Fruit fly (Drosophila melanogaster) whole organism, embryonic: ENCODE data around the gene CG32073.
A peak's percentile ranks its signal among the peaks of the same experiment; 100 is the strongest.

Experiments
- Atf6 ChIP-seq: fragments of 200-800 bp; sonication (Bioruptor generic); IDR thresholded peaks from 2 replicates; pipeline ENCODE4 v1.3.6; 2022; ENCODE audit warnings: missing biosample characterization, missing genetic modification characterization
- Awh ChIP-seq: fragments of 200-800 bp; sonication (Bioruptor generic); IDR thresholded peaks from 2 replicates; pipeline ENCODE4, ENCODE4 v1.3.6; 2022; ENCODE audit warnings: missing biosample characterization, missing genetic modification characterization
- Bteb2 ChIP-seq: fragments of 200-800 bp; sonication (Bioruptor generic); optimal IDR thresholded peaks from 2 replicates; lab custom pipeline; 2016; ENCODE audit warnings: missing biosample characterization, missing genetic modification characterization
- C15 ChIP-seq: fragments of 200-800 bp; sonication (Bioruptor generic); IDR thresholded peaks from 3 replicates; pipeline ENCODE4 v1.3.6; 2022; ENCODE audit warnings: missing biosample characterization, missing genetic modification characterization
- CG1024 ChIP-seq: fragments of 200-800 bp; sonication (Bioruptor generic); IDR thresholded peaks from 2 replicates; pipeline ENCODE4 v1.3.6; 2022; ENCODE audit warnings: missing biosample characterization, missing genetic modification characterization
- CG12071 ChIP-seq: fragments of 200-800 bp; sonication (Bioruptor generic); optimal IDR thresholded peaks from 3 replicates; lab custom pipeline; 2018; ENCODE audit warnings: missing biosample characterization, mild to moderate bottlenecking, missing genetic modification characterization
- CG12391 ChIP-seq: fragments of 200-800 bp; sonication (Bioruptor generic); optimal IDR thresholded peaks from 3 replicates; lab custom pipeline; 2018; ENCODE audit warnings: missing biosample characterization, mild to moderate bottlenecking, missing genetic modification characterization, moderate library complexity
- CG13123 ChIP-seq: fragments of 200-800 bp; sonication (Bioruptor generic); optimal IDR thresholded peaks from 2 replicates; lab custom pipeline; 2016; ENCODE audit warnings: missing biosample characterization, missing genetic modification characterization
- CG13296 ChIP-seq: fragments of 200-800 bp; sonication (Bioruptor generic); optimal IDR thresholded peaks from 3 replicates; lab custom pipeline; 2018; ENCODE audit warnings: missing biosample characterization, mild to moderate bottlenecking, missing genetic modification characterization
- CG17385 ChIP-seq: fragments of 200-800 bp; sonication (Bioruptor generic); optimal IDR thresholded peaks from 3 replicates; lab custom pipeline; 2018; ENCODE audit warnings: missing biosample characterization, mild to moderate bottlenecking, missing genetic modification characterization
- CG18476 ChIP-seq: fragments of 200-800 bp; sonication (Bioruptor generic); optimal IDR thresholded peaks from 2 replicates; lab custom pipeline; 2016; ENCODE audit warnings: missing biosample characterization, mild to moderate bottlenecking, missing genetic modification characterization
- CG32767 ChIP-seq: fragments of 200-800 bp; sonication (Bioruptor generic); IDR thresholded peaks from 2 replicates; pipeline ENCODE4 v1.3.6; 2022; ENCODE audit warnings: missing biosample characterization, missing genetic modification characterization
- CG42726 ChIP-seq: fragments of 200-800 bp; sonication (Bioruptor generic); IDR thresholded peaks from 2 replicates; pipeline ENCODE4 v1.3.6; 2022; ENCODE audit warnings: missing biosample characterization, missing genetic modification characterization; ENCODE audit not compliant: partially characterized antibody
- CG4730 ChIP-seq: fragments of 200-800 bp; sonication (Bioruptor generic); IDR thresholded peaks from 2 replicates; pipeline ENCODE4 v1.3.6; 2022; ENCODE audit warnings: missing biosample characterization, missing genetic modification characterization
- CG5180 ChIP-seq: fragments of 200-800 bp; sonication (Bioruptor generic); optimal IDR thresholded peaks from 3 replicates; lab custom pipeline; 2017; ENCODE audit warnings: missing biosample characterization, missing genetic modification characterization, mild to moderate bottlenecking, moderate library complexity, missing genetic modification reagents
- CG6272 ChIP-seq: fragments of 200-800 bp; sonication (Bioruptor generic); IDR thresholded peaks from 2 replicates; pipeline ENCODE4 v1.3.6; 2022; ENCODE audit warnings: missing biosample characterization, missing genetic modification characterization
- CG6654 ChIP-seq: fragments of 200-800 bp; sonication (Bioruptor generic); optimal IDR thresholded peaks from 2 replicates; lab custom pipeline; 2017; ENCODE audit warnings: missing biosample characterization, mild to moderate bottlenecking, missing genetic modification characterization
- CG7271 ChIP-seq: fragments of 200-800 bp; sonication (Bioruptor generic); optimal IDR thresholded peaks from 2 replicates; lab custom pipeline; 2018; ENCODE audit warnings: missing biosample characterization, mild to moderate bottlenecking, missing genetic modification characterization, moderate library complexity
- CG8944 ChIP-seq: fragments of 200-800 bp; sonication (Bioruptor generic); optimal IDR thresholded peaks from 3 replicates; lab custom pipeline; 2016; ENCODE audit warnings: missing biosample characterization, missing genetic modification characterization
- CrebB ChIP-seq: fragments of 200-800 bp; sonication (Bioruptor generic); optimal IDR thresholded peaks from 3 replicates; lab custom pipeline; 2018; ENCODE audit warnings: missing biosample characterization, mild to moderate bottlenecking, missing genetic modification characterization
- D19B ChIP-seq: fragments of 200-800 bp; sonication (Bioruptor generic); optimal IDR thresholded peaks from 2 replicates; lab custom pipeline; 2017; ENCODE audit warnings: missing biosample characterization, mild to moderate bottlenecking, missing genetic modification characterization
- Fer1 ChIP-seq: fragments of 200-800 bp; sonication (Bioruptor generic); optimal IDR thresholded peaks from 2 replicates; lab custom pipeline; 2017; ENCODE audit warnings: missing biosample characterization, mild to moderate bottlenecking, missing genetic modification characterization
- Lpt ChIP-seq: fragments of >200 bp; optimal IDR thresholded peaks from 2 replicates; lab custom pipeline; 2018; ENCODE audit warnings: missing biosample characterization, missing genetic modification characterization
- MESR4 ChIP-seq: fragments of 200-800 bp; sonication (Bioruptor generic); optimal IDR thresholded peaks from 2 replicates; lab custom pipeline; 2018; ENCODE audit warnings: missing biosample characterization, mild to moderate bottlenecking, missing genetic modification characterization, moderate library complexity
- NC2α ChIP-seq: fragments of 200-800 bp; sonication (Bioruptor generic); optimal IDR thresholded peaks from 2 replicates; lab custom pipeline; 2016; ENCODE audit warnings: missing biosample characterization, missing genetic modification characterization
- NC2β ChIP-seq: fragments of 200-800 bp; sonication (Bioruptor generic); optimal IDR thresholded peaks from 2 replicates; lab custom pipeline; 2016; ENCODE audit warnings: missing biosample characterization, missing genetic modification characterization
- NfI ChIP-seq: fragments of 200-800 bp; sonication (Bioruptor generic); optimal IDR thresholded peaks from 3 replicates; lab custom pipeline; 2018; ENCODE audit warnings: missing biosample characterization, mild to moderate bottlenecking, missing genetic modification characterization, moderate library complexity
- Oli ChIP-seq: fragments of 200-800 bp; sonication (Bioruptor generic); optimal IDR thresholded peaks from 2 replicates; lab custom pipeline; 2018; ENCODE audit warnings: missing biosample characterization, mild to moderate bottlenecking, missing genetic modification characterization, moderate library complexity
- Poxn ChIP-seq: fragments of 200-800 bp; sonication (Bioruptor generic); IDR thresholded peaks from 2 replicates; pipeline ENCODE4 v1.3.6; 2022; ENCODE audit warnings: missing biosample characterization, missing genetic modification characterization
- Side ChIP-seq: fragments of 200-800 bp; sonication (Bioruptor generic); optimal IDR thresholded peaks from 2 replicates; lab custom pipeline; 2016; ENCODE audit warnings: missing biosample characterization, missing genetic modification characterization
- Taf1 ChIP-seq: fragments of 200-800 bp; sonication (Bioruptor generic); IDR thresholded peaks from 2 replicates; pipeline ENCODE4 v1.3.6; 2022; ENCODE audit warnings: missing biosample characterization, missing genetic modification characterization
- aop ChIP-seq: fragments of 200-800 bp; sonication (Bioruptor generic); IDR thresholded peaks from 2 replicates; pipeline ENCODE4 v1.3.6; 2022; ENCODE audit warnings: missing biosample characterization, missing genetic modification characterization
- bigmax ChIP-seq: fragments of 200-800 bp; sonication (Bioruptor generic); optimal IDR thresholded peaks from 2 replicates; lab custom pipeline; 2018; ENCODE audit warnings: missing biosample characterization, mild to moderate bottlenecking, missing genetic modification characterization
- cad ChIP-seq: fragments of >200 bp; optimal IDR thresholded peaks from 2 replicates; lab custom pipeline; 2017; ENCODE audit warnings: missing biosample characterization, missing genetic modification characterization
- crp ChIP-seq, 2 experiments: fragments of 200-800 bp; sonication (Bioruptor generic); optimal IDR thresholded peaks; 2 replicates in 1 of 2; 3 replicates in 1 of 2; lab custom pipeline; 2017; ENCODE audit warnings: missing biosample characterization in 2 of 2, missing genetic modification characterization in 2 of 2, mild to moderate bottlenecking in 1 of 2, moderate library complexity in 1 of 2
- cwo ChIP-seq: fragments of 200-800 bp; sonication (Bioruptor generic); optimal IDR thresholded peaks from 3 replicates; lab custom pipeline; 2017; ENCODE audit warnings: missing biosample characterization, missing genetic modification characterization, mild to moderate bottlenecking, moderate library complexity, missing genetic modification reagents
- esg ChIP-seq: fragments of 200-800 bp; sonication (Bioruptor generic); conservative IDR thresholded peaks from 2 replicates; pipeline ENCODE4 v1.3.6; 2022; ENCODE audit warnings: missing biosample characterization, missing genetic modification characterization
- hth ChIP-seq: fragments of >200 bp; optimal IDR thresholded peaks from 2 replicates; lab custom pipeline; 2017; ENCODE audit warnings: inconsistent platforms
- kay ChIP-seq: fragments of 200-800 bp; sonication (Bioruptor generic); optimal IDR thresholded peaks from 2 replicates; lab custom pipeline; 2016; ENCODE audit warnings: missing biosample characterization, missing genetic modification characterization
- lov ChIP-seq, 2 experiments: fragments of 200-800 bp in 1 of 2; fragments of >200 bp in 1 of 2; sonication (Bioruptor generic) in 1 of 2; IDR thresholded peaks in 1 of 2; optimal IDR thresholded peaks in 1 of 2; 2 replicates in 1 of 2; 3 replicates in 1 of 2; pipeline versions ENCODE4 v1.3.6 to Lab custom; 2017 to 2022; ENCODE audit warnings: missing biosample characterization in 1 of 2, missing genetic modification characterization in 1 of 2
- oc ChIP-seq: fragments of 200-800 bp; sonication (Bioruptor generic); optimal IDR thresholded peaks from 2 replicates; lab custom pipeline; 2018; ENCODE audit warnings: missing biosample characterization, mild to moderate bottlenecking, missing genetic modification characterization, moderate library complexity
- ro ChIP-seq: fragments of 200-800 bp; sonication (Bioruptor generic); IDR thresholded peaks from 2 replicates; pipeline ENCODE4 v1.3.6; 2022; ENCODE audit warnings: missing biosample characterization, missing genetic modification characterization
- sim ChIP-seq: fragments of 200-800 bp; sonication (Bioruptor generic); IDR thresholded peaks from 2 replicates; pipeline ENCODE4 v1.3.6; 2022; ENCODE audit warnings: missing biosample characterization, missing genetic modification characterization
- sisA ChIP-seq: fragments of 200-800 bp; sonication (Bioruptor generic); IDR thresholded peaks from 2 replicates; pipeline ENCODE4 v1.3.6; 2022; ENCODE audit warnings: missing biosample characterization, missing genetic modification characterization
- sug ChIP-seq: fragments of 200-800 bp; optimal IDR thresholded peaks from 2 replicates; lab custom pipeline; 2019; ENCODE audit warnings: missing biosample characterization, mild to moderate bottlenecking, missing genetic modification characterization, moderate library complexity
- toy ChIP-seq: fragments of 200-800 bp; sonication (Bioruptor generic); IDR thresholded peaks from 2 replicates; pipeline ENCODE4 v1.3.6; 2022; ENCODE audit warnings: missing biosample characterization, missing genetic modification characterization
- twi ChIP-seq: fragments of 200-800 bp; optimal IDR thresholded peaks from 2 replicates; lab custom pipeline; 2019; ENCODE audit warnings: missing biosample characterization, mild to moderate bottlenecking, missing genetic modification characterization, moderate library complexity
- unc-4 ChIP-seq: fragments of 200-800 bp; sonication (Bioruptor generic); IDR thresholded peaks from 2 replicates; pipeline ENCODE4 v1.3.6; 2022; ENCODE audit warnings: missing biosample characterization, missing genetic modification characterization; ENCODE audit not compliant: partially characterized antibody
- unpg ChIP-seq: fragments of 200-800 bp; sonication (Bioruptor generic); optimal IDR thresholded peaks from 3 replicates; lab custom pipeline; 2018; ENCODE audit warnings: missing biosample characterization, mild to moderate bottlenecking, missing genetic modification characterization, moderate library complexity

Gene CG32073

dm6 chr3L:11097982-11098663 lies 9.3 kb downstream of the CG32073 start, which contains the start of the genes Irbp18 and APP-BP1 (continued):
- TF ChIP-seq CG13123 (GFP tag; lab: Kevin White, UChicago), result peak; percentile 84
- peak; percentile 76 for TF ChIP-seq CG6654 (GFP tag; lab: Kevin White, UChicago)
- TF ChIP-seq toy (GFP tag; lab: Robert Waterston, UW), result peak; percentile 54; the same call in 1 of the 2 replicates
- TF ChIP-seq hth, result no peak
- TF ChIP-seq CG4730 (GFP tag; lab: Robert Waterston, UW), result peak; percentile 73
- TF ChIP-seq CG12071 (GFP tag; lab: Kevin White, UChicago), result peak; percentile 83
- peak; percentile 90 for TF ChIP-seq CG13296 (GFP tag; lab: Kevin White, UChicago)
- peak; percentile 82 for TF ChIP-seq CG5180
- TF ChIP-seq sisA (GFP tag; lab: Robert Waterston, UW), result peak; percentile 84
- TF ChIP-seq NC2α, result peak; percentile 84
- TF ChIP-seq NfI, result peak; percentile 95
- TF ChIP-seq Taf1, result peak; percentile 67
- peak; percentile 89 for TF ChIP-seq CG8944 (GFP tag; lab: Kevin White, UChicago)
- TF ChIP-seq CG1024 (GFP tag; lab: Robert Waterston, UW), result peak; percentile 63
- peak; percentile 92 for TF ChIP-seq Side (GFP tag; lab: Kevin White, UChicago)
- peak; percentile 96 for TF ChIP-seq CG12391 (tag; lab: Kevin White, UChicago)
- TF ChIP-seq C15 (GFP tag; lab: Robert Waterston, UW), result peak; percentile 77; the same call in 2 of the 3 replicates
- peak; percentile 93 for TF ChIP-seq NC2β (GFP tag; lab: Kevin White, UChicago)
- TF ChIP-seq twi (tag; lab: Kevin White, UChicago), result peak; percentile 77
- peak; percentile 92 for TF ChIP-seq CG6272 (GFP tag; lab: Robert Waterston, UW)
- TF ChIP-seq sim (GFP tag; lab: Robert Waterston, UW), result peak; percentile 68; the same call in 1 of the 2 replicates
- TF ChIP-seq sug, result peak; percentile 89
- peak; percentile 86 for TF ChIP-seq D19B (GFP tag; lab: Kevin White, UChicago)
- peak; percentile 93 for TF ChIP-seq unpg (GFP tag; lab: Kevin White, UChicago)
- peak; percentile 93 for TF ChIP-seq kay (GFP tag; lab: Kevin White, UChicago)
- peak; percentile 50 for TF ChIP-seq Poxn (GFP tag; lab: Robert Waterston, UW)
- peak; percentile 32; the same call in 1 of the 2 replicates for TF ChIP-seq unc-4 (GFP tag; lab: Robert Waterston, UW)
- peak; percentile 89 for TF ChIP-seq Atf6 (GFP tag; lab: Robert Waterston, UW)
- no peak for TF ChIP-seq Lpt (GFP tag; lab: Kevin White, UChicago)
- peak; percentile 83 for TF ChIP-seq esg (GFP tag; lab: Robert Waterston, UW)
- peak; percentile 73; the same call in 1 of the 2 replicates for TF ChIP-seq Awh (GFP tag; lab: Robert Waterston, UW)
- no peak for TF ChIP-seq bigmax
- no peak for TF ChIP-seq CG42726 (GFP tag; lab: Robert Waterston, UW)
- TF ChIP-seq Oli (tag; lab: Kevin White, UChicago), result peak; percentile 93
- peak; percentile 55 for TF ChIP-seq CG7271 (tag; lab: Kevin White, UChicago)
- TF ChIP-seq ro, result no peak; the same call in 1 of the 2 replicates
- peak; percentile 96 for TF ChIP-seq CG18476 (GFP tag; lab: Kevin White, UChicago)
- TF ChIP-seq Fer1 (GFP tag; lab: Kevin White, UChicago), result peak; percentile 94
- TF ChIP-seq CG32767 (GFP tag; lab: Robert Waterston, UW), result peak; percentile 85
- TF ChIP-seq crp (GFP tag; optimal IDR thresholded peaks at IDR 0.05; lab: Kevin White, UChicago), result peak; percentile 92 to 95
- peak; percentile 53; the same call in 1 of the 2 replicates for TF ChIP-seq aop (GFP tag; lab: Robert Waterston, UW)
- peak; percentile 31 for TF ChIP-seq MESR4 (GFP tag; lab: Kevin White, UChicago)
- peak; percentile 90 for TF ChIP-seq cwo
- TF ChIP-seq cad (GFP tag; lab: Kevin White, UChicago), result no peak
- TF ChIP-seq oc (tag; lab: Kevin White, UChicago), result peak; percentile 76
- TF ChIP-seq CG17385 (GFP tag; lab: Kevin White, UChicago), result peak; percentile 91
- peak; percentile 94 for TF ChIP-seq Bteb2
- peak; percentile 83 for TF ChIP-seq CrebB (tag; lab: Kevin White, UChicago)
- TF ChIP-seq lov (optimal IDR thresholded peaks at IDR 0.05; lab: Kevin White, UChicago), result no peak
- peak; percentile 49; the same call in 1 of the 3 replicates for TF ChIP-seq lov (GFP tag; IDR thresholded peaks at IDR 0.05; lab: Robert Waterston, UW)
